Worm (Caenorhabditis elegans) whole organism, late embryonic: Measurements from ENCODE around the gene C10A4.6.

ENCODE experiments used
- F13H6.1 ChIP-seq: sonication (generic microtip); optimal IDR thresholded peaks from 2 replicates; lab custom pipeline; 2016; ENCODE audit warnings: missing genetic modification characterization, missing compliant biosample characterization
- K02D7.2 ChIP-seq: sonication (generic microtip); optimal IDR thresholded peaks from 2 replicates; lab custom pipeline; 2017; ENCODE audit warnings: mild to moderate bottlenecking, missing genetic modification characterization, missing compliant biosample characterization
- K09A11.1 ChIP-seq: sonication (generic microtip); optimal IDR thresholded peaks from 2 replicates; lab custom pipeline; 2017; ENCODE audit warnings: antibody characterized with exemption, mild to moderate bottlenecking, missing genetic modification characterization, missing compliant biosample characterization; ENCODE audit not compliant: insufficient read depth
- Y22D7AL.16 ChIP-seq: sonication (generic microtip); optimal IDR thresholded peaks from 2 replicates; lab custom pipeline; 2016; ENCODE audit warnings: missing genetic modification characterization, missing compliant biosample characterization
- ceh-18 ChIP-seq: sonication (generic microtip); optimal IDR thresholded peaks from 2 replicates; lab custom pipeline; 2016; ENCODE audit warnings: missing genetic modification characterization, missing compliant biosample characterization
- ceh-19 ChIP-seq: fragments of 200-800 bp; sonication (Bioruptor generic); optimal IDR thresholded peaks from 2 replicates; lab custom pipeline; 2018; ENCODE audit warnings: mild to moderate bottlenecking, missing genetic modification characterization, missing compliant biosample characterization
- ceh-22 ChIP-seq: sonication (generic microtip); optimal IDR thresholded peaks from 2 replicates; lab custom pipeline; 2017; ENCODE audit warnings: missing biosample characterization, missing genetic modification characterization
- ceh-24 ChIP-seq: sonication (generic microtip); optimal IDR thresholded peaks from 2 replicates; lab custom pipeline; 2016; ENCODE audit warnings: mild to moderate bottlenecking, missing genetic modification characterization, missing compliant biosample characterization
- ceh-34 ChIP-seq: sonication (generic microtip); optimal IDR thresholded peaks from 2 replicates; lab custom pipeline; 2016; ENCODE audit warnings: mild to moderate bottlenecking, missing genetic modification characterization, missing compliant biosample characterization
- ceh-45 ChIP-seq: fragments of 200-800 bp; sonication (Bioruptor generic); IDR thresholded peaks from 2 replicates; pipeline ENCODE4 v1.3.6; 2022; ENCODE audit warnings: missing genetic modification reagents, missing genetic modification characterization, missing compliant biosample characterization
- ceh-48 ChIP-seq: sonication (generic microtip); optimal IDR thresholded peaks from 2 replicates; lab custom pipeline; 2016; ENCODE audit warnings: missing genetic modification characterization, inconsistent platforms, missing compliant biosample characterization
- ceh-6 ChIP-seq: fragments of 200-800 bp; sonication (Bioruptor generic); optimal IDR thresholded peaks from 2 replicates; lab custom pipeline; 2018; ENCODE audit warnings: mild to moderate bottlenecking, missing genetic modification characterization, missing compliant biosample characterization
- dmd-4 ChIP-seq: sonication (generic microtip); optimal IDR thresholded peaks from 2 replicates; lab custom pipeline; 2016; ENCODE audit warnings: borderline replicate concordance, missing genetic modification characterization, missing compliant biosample characterization
- elt-2 ChIP-seq: sonication (generic microtip); optimal IDR thresholded peaks from 2 replicates; lab custom pipeline; 2016; ENCODE audit warnings: missing genetic modification reagents, missing genetic modification characterization, missing compliant biosample characterization
- fax-1 ChIP-seq: sonication (generic microtip); optimal IDR thresholded peaks from 2 replicates; lab custom pipeline; 2016; ENCODE audit warnings: missing genotype, missing genetic modification characterization, missing compliant biosample characterization
- gmeb-2 ChIP-seq: sonication (generic microtip); optimal IDR thresholded peaks from 2 replicates; lab custom pipeline; 2016; ENCODE audit warnings: missing genetic modification characterization, inconsistent platforms, missing compliant biosample characterization
- lim-6 ChIP-seq: sonication (generic microtip); optimal IDR thresholded peaks from 2 replicates; lab custom pipeline; 2016; ENCODE audit warnings: missing genetic modification characterization, missing compliant biosample characterization
- lin-11 ChIP-seq: fragments of 200-800 bp; sonication (Bioruptor generic); optimal IDR thresholded peaks from 2 replicates; lab custom pipeline; 2018; ENCODE audit warnings: mild to moderate bottlenecking, missing genetic modification characterization, missing compliant biosample characterization
- madf-2 ChIP-seq: sonication (generic microtip); optimal IDR thresholded peaks from 2 replicates; lab custom pipeline; 2017; ENCODE audit warnings: missing genetic modification characterization, missing compliant biosample characterization
- mec-3 ChIP-seq: sonication (generic microtip); optimal IDR thresholded peaks from 2 replicates; lab custom pipeline; 2016; ENCODE audit warnings: borderline replicate concordance, missing genetic modification characterization, missing compliant biosample characterization
- nfya-1 ChIP-seq: sonication (generic microtip); optimal IDR thresholded peaks from 2 replicates; lab custom pipeline; 2017; ENCODE audit warnings: missing genetic modification characterization, mild to moderate bottlenecking, missing compliant biosample characterization, antibody characterized with exemption, moderate library complexity
- npax-4 ChIP-seq: sonication (generic microtip); optimal IDR thresholded peaks from 2 replicates; lab custom pipeline; 2016; ENCODE audit warnings: missing genetic modification characterization, missing compliant biosample characterization
- pha-2 ChIP-seq: sonication (generic microtip); optimal IDR thresholded peaks from 2 replicates; lab custom pipeline; 2017; ENCODE audit warnings: mild to moderate bottlenecking, missing genetic modification characterization, missing compliant biosample characterization
- pqm-1 ChIP-seq: sonication (generic microtip); optimal IDR thresholded peaks from 2 replicates; lab custom pipeline; 2016; ENCODE audit warnings: missing genetic modification characterization, missing compliant biosample characterization
- pros-1 ChIP-seq: fragments of 150-350 bp; optimal IDR thresholded peaks from 2 replicates; lab custom pipeline; 2014; ENCODE audit warnings: missing biosample characterization, missing genetic modification reagents, missing genetic modification characterization
- sox-4 ChIP-seq: sonication (generic microtip); optimal IDR thresholded peaks from 2 replicates; lab custom pipeline; 2017; ENCODE audit warnings: mild to moderate bottlenecking, missing genetic modification characterization, inconsistent platforms, missing compliant biosample characterization
- syd-9 ChIP-seq: sonication (generic microtip); optimal IDR thresholded peaks from 2 replicates; lab custom pipeline; 2016; ENCODE audit warnings: mild to moderate bottlenecking, missing genetic modification characterization, moderate library complexity, missing compliant biosample characterization
- tbx-7 ChIP-seq: sonication (generic microtip); optimal IDR thresholded peaks from 2 replicates; lab custom pipeline; 2016; ENCODE audit warnings: missing genotype, missing genetic modification characterization, missing compliant biosample characterization
- ttx-3 ChIP-seq: sonication (generic microtip); optimal IDR thresholded peaks from 2 replicates; lab custom pipeline; 2016; ENCODE audit warnings: missing genetic modification reagents, missing genetic modification characterization, missing compliant biosample characterization
- unc-3 ChIP-seq, 2 experiments: fragments of 200-800 bp in 1 of 2; sonication (Bioruptor generic) in 1 of 2; sonication (generic microtip) in 1 of 2; conservative IDR thresholded peaks in 1 of 2; optimal IDR thresholded peaks in 1 of 2; 2 replicates each; pipeline versions ENCODE4 v1.3.6 to Lab custom; 2016 to 2022; ENCODE audit warnings: missing compliant biosample characterization in 2 of 2, missing genetic modification characterization in 2 of 2, missing genetic modification reagents in 1 of 2
- unc-42 ChIP-seq: sonication (generic microtip); optimal IDR thresholded peaks from 2 replicates; lab custom pipeline; 2016; ENCODE audit warnings: missing genotype, missing genetic modification characterization, missing compliant biosample characterization
- unc-86 ChIP-seq: sonication (generic microtip); optimal IDR thresholded peaks from 2 replicates; lab custom pipeline; 2016; ENCODE audit warnings: missing genetic modification characterization, missing compliant biosample characterization
- zip-5 ChIP-seq: sonication (generic microtip); optimal IDR thresholded peaks from 2 replicates; lab custom pipeline; 2016; ENCODE audit warnings: missing genetic modification characterization, missing compliant biosample characterization
- ztf-16 ChIP-seq: sonication (generic microtip); optimal IDR thresholded peaks from 2 replicates; lab custom pipeline; 2017; ENCODE audit warnings: missing genetic modification characterization, missing compliant biosample characterization

C10A4.6 gene

ce11 chrX:7369770-7370169 lies 20.6 kb upstream of the C10A4.6 start:
- no peak for TF ChIP-seq fax-1 (tag; lab: Kevin White, UChicago)
- TF ChIP-seq syd-9 (tag; lab: Kevin White, UChicago) = no peak
- TF ChIP-seq ceh-19 (GFP tag; lab: Kevin White, UChicago) = no peak

- peak; percentile 68 for TF ChIP-seq unc-42 (tag; lab: Kevin White, UChicago)
- TF ChIP-seq unc-3 (GFP tag; conservative IDR thresholded peaks at IDR 0.05; lab: Robert Waterston, UW) = no peak
- no peak for TF ChIP-seq unc-3 (tag; optimal IDR thresholded peaks at IDR 0.05; lab: Kevin White, UChicago)
Observed at ce11 chrX:7371945-7372344, 18.4 kb upstream of the C10A4.6 start.

DNA sequence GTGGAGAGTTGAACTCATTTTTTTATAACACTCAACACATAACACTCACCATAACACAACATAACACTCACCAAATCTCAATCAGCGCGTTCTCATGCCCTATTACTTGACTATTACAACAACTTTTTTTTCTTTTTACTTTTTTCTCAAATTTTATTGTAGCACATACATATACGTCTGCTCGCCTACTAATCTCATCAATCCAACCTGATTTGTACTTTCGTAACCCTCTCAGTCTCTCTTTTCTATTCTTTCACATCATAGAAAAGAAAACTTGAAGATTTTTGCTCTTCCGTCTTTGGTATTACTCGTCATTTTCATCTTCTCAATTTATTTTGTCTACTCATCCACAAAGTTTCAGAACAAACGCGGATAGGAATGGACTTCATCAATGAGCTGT lies 13.4 kb upstream of the C10A4.6 start, which contains the start of gene npr-8:
Gene npr-8 (plus strand): TSS at position 362 of the 400 bp plus-strand sequence.
- TF ChIP-seq Y22D7AL.16 (tag; lab: Kevin White, UChicago) = no peak
- no peak for TF ChIP-seq elt-2 (tag; lab: Kevin White, UChicago)
- TF ChIP-seq ztf-16 (tag; lab: Kevin White, UChicago) = no peak
- no peak for TF ChIP-seq pros-1 (tag; lab: Kevin White, UChicago)
- no peak for TF ChIP-seq unc-3 (GFP tag; conservative IDR thresholded peaks at IDR 0.05; lab: Robert Waterston, UW)
- no peak for TF ChIP-seq unc-3 (tag; optimal IDR thresholded peaks at IDR 0.05; lab: Kevin White, UChicago)
- no peak for TF ChIP-seq madf-2 (tag; lab: Kevin White, UChicago)
- no peak for TF ChIP-seq npax-4
- peak; percentile 5 for TF ChIP-seq unc-42 (tag; lab: Kevin White, UChicago)

- TF ChIP-seq ceh-34 (tag; lab: Kevin White, UChicago) = no peak
- no peak for TF ChIP-seq fax-1 (tag; lab: Kevin White, UChicago)
- no peak for TF ChIP-seq syd-9 (tag; lab: Kevin White, UChicago)
- TF ChIP-seq nfya-1 (tag; lab: Kevin White, UChicago) = no peak
- no peak for TF ChIP-seq lin-11 (tag; lab: Kevin White, UChicago)
- TF ChIP-seq ceh-22 (tag; lab: Kevin White, UChicago) = no peak
- no peak for TF ChIP-seq ceh-45 (GFP tag; lab: Robert Waterston, UW)
Observed at ce11 chrX:7378608-7379007, 11.8 kb upstream of the C10A4.6 start.

ce11 chrX:7393167-7393566 lies 2.8 kb downstream of the C10A4.6 start, which contains the start of gene gad-2:
Gene gad-2, plus strand, starts transcription at chrX:7393467.
- no peak for TF ChIP-seq ceh-45 (GFP tag; lab: Robert Waterston, UW)
- TF ChIP-seq Y22D7AL.16 (tag; lab: Kevin White, UChicago) = no peak
- TF ChIP-seq ttx-3 (tag; lab: Kevin White, UChicago) = no peak
- no peak for TF ChIP-seq dmd-4 (tag; lab: Kevin White, UChicago)
- no peak for TF ChIP-seq tbx-7 (tag; lab: Kevin White, UChicago)
- no peak for TF ChIP-seq pha-2 (tag; lab: Kevin White, UChicago)

- TF ChIP-seq K09A11.1 (tag; lab: Kevin White, UChicago) (no peak), npax-4 (no peak), dmd-4 (tag; lab: Kevin White, UChicago) (no peak), sox-4 (tag; lab: Kevin White, UChicago) (no peak), pqm-1 (tag; lab: Kevin White, UChicago) (no peak), ceh-48 (tag; lab: Kevin White, UChicago) (no peak), F13H6.1 (tag; lab: Kevin White, UChicago) (no peak), ceh-34 (tag; lab: Kevin White, UChicago) (no peak), lim-6 (tag; lab: Kevin White, UChicago) (no peak), zip-5 (tag; lab: Kevin White, UChicago) (no peak), ceh-24 (tag; lab: Kevin White, UChicago) (no peak), pha-2 (tag; lab: Kevin White, UChicago) (no peak), ceh-18 (tag; lab: Kevin White, UChicago) (no peak), gmeb-2 (tag; lab: Kevin White, UChicago) (no peak), K02D7.2 (tag; lab: Kevin White, UChicago) (no peak), mec-3 (tag; lab: Kevin White, UChicago) (no peak), unc-86 (tag; lab: Kevin White, UChicago) (no peak), ceh-6 (GFP tag; lab: Kevin White, UChicago) (no peak), nfya-1 (tag; lab: Kevin White, UChicago) (no peak)
Observed at ce11 chrX:7397935-7398334, 7.6 kb downstream of the C10A4.6 start, which contains the start of gene C10A4.13. Gene C10A4.13, minus strand, starts transcription at chrX:7398035.
